Fruit fly (Drosophila melanogaster) whole organism, embryonic: ENCODE results near the gene dbe.
A peak's percentile ranks its signal among the peaks of the same experiment; 100 is the strongest.

Experiments
- Aef1 ChIP-seq: fragments of 200-800 bp; sonication (Bioruptor generic); IDR thresholded peaks from 3 replicates; pipeline ENCODE4 v1.3.6; 2022; ENCODE audit warnings: missing biosample characterization, missing genetic modification characterization
- Atf-2 ChIP-seq: fragments of 200-800 bp; sonication (Bioruptor generic); optimal IDR thresholded peaks from 2 replicates; lab custom pipeline; 2016; ENCODE audit warnings: missing biosample characterization, missing genetic modification characterization
- Awh ChIP-seq: fragments of 200-800 bp; sonication (Bioruptor generic); IDR thresholded peaks from 2 replicates; pipeline ENCODE4, ENCODE4 v1.3.6; 2022; ENCODE audit warnings: missing biosample characterization, missing genetic modification characterization
- BEAF-32 ChIP-seq: fragments of 200-800 bp; sonication (Bioruptor generic); optimal IDR thresholded peaks from 3 replicates; lab custom pipeline; 2017; ENCODE audit warnings: missing biosample characterization, missing genetic modification characterization, mild to moderate bottlenecking, moderate library complexity, missing genetic modification reagents
- CG10462 ChIP-seq: fragments of 200-800 bp; sonication (Bioruptor generic); optimal IDR thresholded peaks from 2 replicates; lab custom pipeline; 2016; ENCODE audit warnings: missing biosample characterization, missing genetic modification characterization
- CG10654 ChIP-seq: fragments of 200-800 bp; sonication (Bioruptor generic); optimal IDR thresholded peaks from 2 replicates; lab custom pipeline; 2016; ENCODE audit warnings: missing biosample characterization, missing genetic modification characterization
- CG11456 ChIP-seq: fragments of 200-800 bp; sonication (Bioruptor generic); IDR thresholded peaks from 3 replicates; pipeline ENCODE4 v1.3.6; 2022; ENCODE audit warnings: missing biosample characterization, missing genetic modification characterization
- CG12155 ChIP-seq: fragments of 200-800 bp; sonication (Bioruptor generic); optimal IDR thresholded peaks from 3 replicates; lab custom pipeline; 2016; ENCODE audit warnings: missing biosample characterization, missing genetic modification characterization
- CG14860 ChIP-seq: fragments of 200-800 bp; sonication (Bioruptor generic); IDR thresholded peaks from 3 replicates; pipeline ENCODE4 v1.3.6; 2022; ENCODE audit warnings: missing biosample characterization, missing genetic modification characterization; ENCODE audit not compliant: partially characterized antibody
- CG1529 ChIP-seq: fragments of 200-800 bp; sonication (Bioruptor generic); optimal IDR thresholded peaks from 3 replicates; lab custom pipeline; 2018; ENCODE audit warnings: missing biosample characterization, missing genetic modification characterization
- CG2199 ChIP-seq: fragments of 200-800 bp; sonication (Bioruptor generic); IDR thresholded peaks from 3 replicates; pipeline ENCODE4 v1.3.6; 2022; ENCODE audit warnings: missing biosample characterization, missing genetic modification characterization
- CG2202 ChIP-seq: fragments of 200-800 bp; sonication (Bioruptor generic); optimal IDR thresholded peaks from 2 replicates; lab custom pipeline; 2018; ENCODE audit warnings: missing biosample characterization, mild to moderate bottlenecking, missing genetic modification characterization
- CG2875 ChIP-seq: fragments of 200-800 bp; sonication (Bioruptor generic); optimal IDR thresholded peaks from 2 replicates; lab custom pipeline; 2017; ENCODE audit warnings: missing biosample characterization, mild to moderate bottlenecking, missing genetic modification characterization, missing genetic modification reagents
- CG3163 ChIP-seq: fragments of 200-800 bp; sonication (Bioruptor generic); optimal IDR thresholded peaks from 3 replicates; lab custom pipeline; 2016; ENCODE audit warnings: missing biosample characterization, missing genetic modification characterization
- CG33213 ChIP-seq: fragments of 200-800 bp; sonication (Bioruptor generic); optimal IDR thresholded peaks from 3 replicates; lab custom pipeline; 2016; ENCODE audit warnings: missing biosample characterization, missing genetic modification characterization
- CG4617 ChIP-seq: fragments of 200-800 bp; sonication (Bioruptor generic); optimal IDR thresholded peaks from 3 replicates; lab custom pipeline; 2016; ENCODE audit warnings: missing biosample characterization, missing genetic modification characterization, borderline replicate concordance
- CG7357 ChIP-seq: fragments of 200-800 bp; sonication (Bioruptor generic); IDR thresholded peaks from 3 replicates; pipeline ENCODE4 v1.3.6; 2022; ENCODE audit warnings: missing biosample characterization, missing genetic modification characterization
- CG7963 ChIP-seq: fragments of 200-800 bp; sonication (Bioruptor generic); IDR thresholded peaks from 3 replicates; pipeline ENCODE4 v1.3.6; 2022; ENCODE audit warnings: missing biosample characterization, missing genetic modification characterization; ENCODE audit not compliant: partially characterized antibody
- CG9609 ChIP-seq: fragments of 200-800 bp; sonication (Bioruptor generic); optimal IDR thresholded peaks from 3 replicates; lab custom pipeline; 2016; ENCODE audit warnings: missing biosample characterization, missing genetic modification characterization
- CG9932 ChIP-seq: fragments of 200-800 bp; sonication (Bioruptor generic); IDR thresholded peaks from 2 replicates; pipeline ENCODE4 v1.3.6; 2022; ENCODE audit warnings: missing biosample characterization, missing genetic modification characterization
- CHES-1-like ChIP-seq: fragments of 200-800 bp; sonication (Bioruptor generic); optimal IDR thresholded peaks from 2 replicates; lab custom pipeline; 2016; ENCODE audit warnings: missing biosample characterization, missing genetic modification characterization
- D19A ChIP-seq: fragments of 200-800 bp; optimal IDR thresholded peaks from 3 replicates; lab custom pipeline; 2019; ENCODE audit warnings: missing biosample characterization, mild to moderate bottlenecking, missing genetic modification characterization, moderate library complexity
- Dip2 ChIP-seq: fragments of 200-800 bp; sonication (Bioruptor generic); IDR thresholded peaks from 2 replicates; pipeline ENCODE4 v1.3.6; 2022; ENCODE audit warnings: missing biosample characterization, missing genetic modification characterization
- Dip3 ChIP-seq: fragments of 200-800 bp; sonication (Bioruptor generic); optimal IDR thresholded peaks from 3 replicates; lab custom pipeline; 2016; ENCODE audit warnings: missing biosample characterization, missing genetic modification characterization
- Dp ChIP-seq: fragments of 200-800 bp; sonication (Bioruptor generic); optimal IDR thresholded peaks from 2 replicates; lab custom pipeline; 2018; ENCODE audit warnings: missing biosample characterization, mild to moderate bottlenecking, missing genetic modification characterization, moderate library complexity
- HLHmδ ChIP-seq: fragments of 200-800 bp; sonication (Bioruptor generic); optimal IDR thresholded peaks from 2 replicates; lab custom pipeline; 2018; ENCODE audit warnings: missing biosample characterization, mild to moderate bottlenecking, missing genetic modification characterization, moderate library complexity
- Hand ChIP-seq: fragments of 200-800 bp; sonication (Bioruptor generic); optimal IDR thresholded peaks from 2 replicates; lab custom pipeline; 2017; ENCODE audit warnings: mild to moderate bottlenecking, missing biosample characterization, missing genetic modification reagents, missing genetic modification characterization
- Hmr ChIP-seq: fragments of 200-800 bp; sonication (Bioruptor generic); optimal IDR thresholded peaks from 3 replicates; lab custom pipeline; 2017; ENCODE audit warnings: mild to moderate bottlenecking, missing biosample characterization, missing genetic modification reagents, missing genetic modification characterization
- Jarid2 ChIP-seq: fragments of 200-800 bp; sonication (Bioruptor generic); optimal IDR thresholded peaks from 3 replicates; lab custom pipeline; 2017; ENCODE audit warnings: mild to moderate bottlenecking, missing biosample characterization, missing genetic modification reagents, missing genetic modification characterization
- Lim3 ChIP-seq: fragments of 200-800 bp; sonication (Bioruptor generic); IDR thresholded peaks from 2 replicates; pipeline ENCODE4 v1.3.6; 2022; ENCODE audit warnings: missing biosample characterization, missing genetic modification characterization
- Mad ChIP-seq: fragments of 200-800 bp; sonication (Bioruptor generic); optimal IDR thresholded peaks from 2 replicates; lab custom pipeline; 2016; ENCODE audit warnings: missing biosample characterization, missing genetic modification characterization
- Myb ChIP-seq: fragments of 200-800 bp; sonication (Bioruptor generic); optimal IDR thresholded peaks from 2 replicates; lab custom pipeline; 2016; ENCODE audit warnings: missing biosample characterization, missing genetic modification characterization
- NC2β ChIP-seq: fragments of 200-800 bp; sonication (Bioruptor generic); optimal IDR thresholded peaks from 2 replicates; lab custom pipeline; 2016; ENCODE audit warnings: missing biosample characterization, missing genetic modification characterization
- Sry-β ChIP-seq: fragments of 200-800 bp; sonication (Bioruptor generic); optimal IDR thresholded peaks from 2 replicates; lab custom pipeline; 2018; ENCODE audit warnings: missing biosample characterization, mild to moderate bottlenecking, missing genetic modification characterization, moderate library complexity
- ac ChIP-seq: fragments of 200-800 bp; sonication (Bioruptor generic); optimal IDR thresholded peaks from 3 replicates; lab custom pipeline; 2017; ENCODE audit warnings: missing biosample characterization, mild to moderate bottlenecking, missing genetic modification characterization
- al ChIP-seq: fragments of 200-800 bp; sonication (Bioruptor generic); IDR thresholded peaks from 2 replicates; pipeline ENCODE4 v1.3.6; 2022; ENCODE audit warnings: missing biosample characterization, missing genetic modification characterization
- bigmax ChIP-seq: fragments of 200-800 bp; sonication (Bioruptor generic); optimal IDR thresholded peaks from 2 replicates; lab custom pipeline; 2018; ENCODE audit warnings: missing biosample characterization, mild to moderate bottlenecking, missing genetic modification characterization
- chn ChIP-seq: fragments of 200-800 bp; sonication (Bioruptor generic); optimal IDR thresholded peaks from 2 replicates; lab custom pipeline; 2016; ENCODE audit warnings: missing biosample characterization, missing genetic modification characterization
- dysf ChIP-seq: fragments of 200-800 bp; sonication (Bioruptor generic); IDR thresholded peaks from 3 replicates; pipeline ENCODE4 v1.3.6; 2022; ENCODE audit warnings: missing biosample characterization, missing genetic modification characterization
- fru ChIP-seq: fragments of >200 bp; optimal IDR thresholded peaks from 2 replicates; lab custom pipeline; 2017
- jumu ChIP-seq: fragments of 200-800 bp; sonication (Bioruptor generic); optimal IDR thresholded peaks from 3 replicates; lab custom pipeline; 2016; ENCODE audit warnings: missing biosample characterization, missing genetic modification characterization
- lmd ChIP-seq: fragments of 200-800 bp; sonication (Bioruptor generic); IDR thresholded peaks from 2 replicates; pipeline ENCODE4 v1.3.6; 2022; ENCODE audit warnings: missing biosample characterization, missing genetic modification characterization
- nau ChIP-seq: fragments of 200-800 bp; sonication (Bioruptor generic); optimal IDR thresholded peaks from 3 replicates; lab custom pipeline; 2017; ENCODE audit warnings: missing biosample characterization, mild to moderate bottlenecking, missing genetic modification characterization, missing genetic modification reagents
- nom ChIP-seq: fragments of 200-800 bp; sonication (Bioruptor generic); optimal IDR thresholded peaks from 2 replicates; lab custom pipeline; 2017; ENCODE audit warnings: missing biosample characterization, missing genetic modification characterization, mild to moderate bottlenecking, moderate library complexity, missing genetic modification reagents
- phol ChIP-seq: fragments of 200-800 bp; sonication (Bioruptor generic); optimal IDR thresholded peaks from 3 replicates; lab custom pipeline; 2018; ENCODE audit warnings: missing biosample characterization, mild to moderate bottlenecking, missing genetic modification characterization, moderate library complexity
- pum ChIP-seq: fragments of 200-800 bp; sonication (Bioruptor generic); optimal IDR thresholded peaks from 2 replicates; lab custom pipeline; 2016; ENCODE audit warnings: missing biosample characterization, missing genetic modification characterization
- salm ChIP-seq: fragments of 200-800 bp; sonication (Bioruptor generic); optimal IDR thresholded peaks from 2 replicates; lab custom pipeline; 2018; ENCODE audit warnings: missing biosample characterization, mild to moderate bottlenecking, missing genetic modification characterization
- slou ChIP-seq: fragments of 200-800 bp; sonication (Bioruptor generic); optimal IDR thresholded peaks from 3 replicates; lab custom pipeline; 2016; ENCODE audit warnings: missing biosample characterization, missing genetic modification characterization
- stc ChIP-seq: fragments of 200-800 bp; sonication (Bioruptor generic); IDR thresholded peaks from 2 replicates; pipeline ENCODE4 v1.3.6; 2022; ENCODE audit warnings: missing biosample characterization, missing genetic modification characterization
- tll ChIP-seq, 2 experiments: fragments of 200-800 bp in 1 of 2; fragments of >200 bp in 1 of 2; sonication (Bioruptor generic) in 1 of 2; optimal IDR thresholded peaks; 2 replicates each; lab custom pipeline; 2017 to 2019; ENCODE audit warnings: missing biosample characterization in 2 of 2, missing genetic modification characterization in 2 of 2, mild to moderate bottlenecking in 1 of 2, moderate library complexity in 1 of 2
- vvl ChIP-seq: fragments of 200-800 bp; sonication (Bioruptor generic); IDR thresholded peaks from 2 replicates; pipeline ENCODE4 v1.3.6; 2022; ENCODE audit warnings: missing biosample characterization, missing genetic modification characterization

dbe gene

dm6 chr2L:857897-858517 lies 11.7 kb downstream of the dbe start (continued):
- TF ChIP-seq Hand (GFP tag; lab: Kevin White, UChicago) (no peak), CG14860 (GFP tag; lab: Robert Waterston, UW) (no peak), CG10462 (GFP tag; lab: Kevin White, UChicago) (peak; percentile 31), CG2202 (tag; lab: Kevin White, UChicago) (no peak), Dip3 (GFP tag; lab: Kevin White, UChicago) (peak; percentile 11), al (GFP tag; lab: Robert Waterston, UW) (no peak), CG9609 (peak; percentile 42), tll (GFP tag; optimal IDR thresholded peaks at IDR 0.05; lab: Kevin White, UChicago) (no peak), dysf (GFP tag; lab: Robert Waterston, UW) (peak; percentile 71), CG7357 (no peak), nau (GFP tag; lab: Kevin White, UChicago) (no peak), Lim3 (GFP tag; lab: Robert Waterston, UW) (no peak; the same call in 1 of the 2 replicates), CG10654 (GFP tag; lab: Kevin White, UChicago) (no peak), ac (GFP tag; lab: Kevin White, UChicago) (no peak), Atf-2 (GFP tag; lab: Kevin White, UChicago) (peak; percentile 33), CG1529 (GFP tag; lab: Kevin White, UChicago) (peak; percentile 53), Myb (peak; percentile 11), CG11456 (no peak), lmd (GFP tag; lab: Robert Waterston, UW) (peak; percentile 44), pum (GFP tag; lab: Kevin White, UChicago) (no peak), phol (tag; lab: Kevin White, UChicago) (peak; percentile 36), vvl (GFP tag; lab: Robert Waterston, UW) (peak; percentile 77), chn (GFP tag; lab: Kevin White, UChicago) (peak; percentile 57), salm (tag; lab: Kevin White, UChicago) (peak; percentile 33), Awh (0 out of 2 replicates have a peak, but pooled peaks have one; percentile 32), Aef1 (GFP tag; lab: Robert Waterston, UW) (peak; percentile 57; the same call in 2 of the 3 replicates), CG33213 (GFP tag; lab: Kevin White, UChicago) (peak; percentile 4), slou (GFP tag; lab: Kevin White, UChicago) (no peak), CG7963 (GFP tag; lab: Robert Waterston, UW) (no peak), Dp (GFP tag; lab: Kevin White, UChicago) (no peak), BEAF-32 (GFP tag; lab: Kevin White, UChicago) (no peak), CG3163 (GFP tag; lab: Kevin White, UChicago) (no peak), nom (GFP tag; lab: Kevin White, UChicago) (no peak), bigmax (GFP tag; lab: Kevin White, UChicago) (no peak), Dip2 (GFP tag; lab: Robert Waterston, UW) (no peak), CG12155 (GFP tag; lab: Kevin White, UChicago) (no peak), CG9932 (GFP tag; lab: Robert Waterston, UW) (peak; percentile 58), CG2199 (no peak), CG2875 (peak; percentile 25), Sry-β (GFP tag; lab: Kevin White, UChicago) (no peak), NC2β (GFP tag; lab: Kevin White, UChicago) (peak; percentile 41), D19A (tag; lab: Kevin White, UChicago) (peak; percentile 16), jumu (GFP tag; lab: Kevin White, UChicago) (no peak), CG4617 (no peak), stc (GFP tag; lab: Robert Waterston, UW) (peak; percentile 52), Hmr (GFP tag; lab: Kevin White, UChicago) (peak; percentile 56), Mad (GFP tag; lab: Kevin White, UChicago) (no peak), CHES-1-like (GFP tag; lab: Kevin White, UChicago) (peak; percentile 53), fru (no peak), HLHmδ (GFP tag; lab: Kevin White, UChicago) (no peak), Jarid2 (GFP tag; lab: Kevin White, UChicago) (no peak)
